Fruit fly (Drosophila melanogaster) whole organism, embryonic: ENCODE results near the gene TBC1D16.

Experiments
- CG3995 ChIP-seq: fragments of 200-800 bp; sonication (Bioruptor generic); optimal IDR thresholded peaks from 3 replicates; lab custom pipeline; 2016; ENCODE audit warnings: missing biosample characterization, missing genetic modification characterization
- Camta ChIP-seq: fragments of 200-800 bp; sonication (Bioruptor generic); optimal IDR thresholded peaks from 2 replicates; lab custom pipeline; 2016; ENCODE audit warnings: missing biosample characterization, missing genetic modification characterization
- Hr3 ChIP-seq: fragments of 200-800 bp; sonication (Bioruptor generic); optimal IDR thresholded peaks from 3 replicates; lab custom pipeline; 2016; ENCODE audit warnings: missing biosample characterization, missing genetic modification characterization
- wek ChIP-seq: fragments of 200-800 bp; sonication (Bioruptor generic); optimal IDR thresholded peaks from 3 replicates; lab custom pipeline; 2018; ENCODE audit warnings: missing biosample characterization, mild to moderate bottlenecking, missing genetic modification characterization, moderate library complexity
- zf30C ChIP-seq: fragments of 200-800 bp; sonication (Bioruptor generic); optimal IDR thresholded peaks from 3 replicates; lab custom pipeline; 2018; ENCODE audit warnings: missing biosample characterization, mild to moderate bottlenecking, missing genetic modification characterization

DNA sequence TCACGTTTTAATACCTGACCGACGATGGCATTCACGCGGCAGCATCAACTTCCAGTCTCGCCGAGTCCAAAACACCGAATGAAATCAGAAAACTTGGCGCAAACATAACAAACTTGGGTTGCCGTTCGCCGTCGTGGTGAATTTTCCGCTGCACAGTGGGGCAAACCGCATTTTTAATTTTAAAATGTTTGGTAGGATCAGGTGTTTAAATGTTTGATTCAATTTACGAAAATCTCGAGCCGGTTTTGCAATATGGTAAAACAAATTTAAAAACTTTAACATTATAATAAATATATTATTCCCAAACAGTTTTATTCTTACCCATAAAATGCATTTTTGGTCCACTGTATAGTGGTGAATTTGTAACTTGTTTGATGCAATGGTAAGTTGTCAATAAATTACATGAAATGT, 38.8 kb upstream of the TBC1D16 start, which contains the start of gene RluA-1:
- TF ChIP-seq Camta (GFP tag; lab: Kevin White, UChicago), result peak; percentile 78
- TF ChIP-seq CG3995 (GFP tag; lab: Kevin White, UChicago), result peak; percentile 66
- peak; percentile 99 for TF ChIP-seq Hr3 (GFP tag; lab: Kevin White, UChicago)
- peak; percentile 38 for TF ChIP-seq zf30C (GFP tag; lab: Kevin White, UChicago)
- peak; percentile 96 for TF ChIP-seq wek (GFP tag; lab: Kevin White, UChicago)
